Worm (Caenorhabditis elegans): ENCODE data around the gene C25F6.6.

DNA sequence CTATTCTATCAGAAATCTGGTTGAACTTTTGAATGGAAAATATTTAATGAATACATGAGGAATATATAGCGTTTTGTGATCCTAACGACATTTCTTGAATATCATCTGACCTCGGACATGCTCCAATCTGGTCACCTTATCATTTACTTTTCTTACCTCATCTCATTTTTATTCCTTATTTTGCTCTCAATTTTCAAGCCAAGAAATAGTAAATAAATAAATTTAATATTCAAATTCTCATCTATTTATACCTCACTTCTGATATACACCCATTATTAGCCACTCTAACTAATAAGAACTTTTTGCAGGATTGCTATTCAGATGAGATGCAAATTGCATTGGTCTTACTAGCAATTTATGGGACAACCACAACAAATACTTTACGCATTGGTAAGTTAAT lies 10.3 kb upstream of the C25F6.6 start, which contains the start of gene ddr-1:
- TF ChIP-seq him-1 (tag; optimal IDR thresholded peaks at IDR 0.05) (no peak), dao-5 (tag; optimal IDR thresholded peaks at IDR 0.05) (no peak)
